Worm (Caenorhabditis elegans) whole organism, early embryonic: ENCODE measurements around the gene blos-7.
"Not testable (repeated sequence)": the region's sequence is repeated elsewhere in the genome, so short reads cannot be mapped to it uniquely, and the experiment has no call there.

ENCODE experiments used
- B0310.2 ChIP-seq: sonication (generic microtip); optimal IDR thresholded peaks from 2 replicates; lab custom pipeline; 2016; ENCODE audit warnings: mild to moderate bottlenecking, missing genetic modification characterization, missing compliant biosample characterization
- F13C5.2 ChIP-seq: sonication (generic microtip); optimal IDR thresholded peaks from 2 replicates; lab custom pipeline; 2017; ENCODE audit warnings: mild to moderate bottlenecking, missing genetic modification characterization, inconsistent platforms, missing compliant biosample characterization
- aly-1 ChIP-seq: sonication (generic microtip); optimal IDR thresholded peaks from 2 replicates; lab custom pipeline; 2016; ENCODE audit warnings: missing genetic modification characterization, missing compliant biosample characterization
- ama-1 ChIP-seq: fragments of 150-350 bp; optimal IDR thresholded peaks from 2 replicates; lab custom pipeline; 2014
- ceh-13 ChIP-seq: fragments of 200-800 bp; sonication (Bioruptor generic); optimal IDR thresholded peaks from 2 replicates; lab custom pipeline; 2018; ENCODE audit warnings: mild to moderate bottlenecking, missing genetic modification characterization, missing compliant biosample characterization
- ceh-36 ChIP-seq: sonication (generic microtip); optimal IDR thresholded peaks from 2 replicates; lab custom pipeline; 2016; ENCODE audit warnings: missing genetic modification characterization, inconsistent platforms, missing compliant biosample characterization
- ets-7 ChIP-seq: sonication (generic microtip); optimal IDR thresholded peaks from 2 replicates; lab custom pipeline; 2016; ENCODE audit warnings: missing genotype, missing genetic modification characterization, missing compliant biosample characterization
- flt-1 ChIP-seq: fragments of 200-800 bp; sonication (Bioruptor generic); IDR thresholded peaks from 2 replicates; pipeline ENCODE4 v1.3.6; 2022; ENCODE audit warnings: missing genetic modification characterization, missing compliant biosample characterization
- hmbx-1 ChIP-seq: sonication (generic microtip); optimal IDR thresholded peaks from 2 replicates; lab custom pipeline; 2016; ENCODE audit warnings: mild to moderate bottlenecking, missing genetic modification characterization, missing compliant biosample characterization
- hmg-4 ChIP-seq: fragments of 200-800 bp; sonication (Bioruptor generic); optimal IDR thresholded peaks from 2 replicates; lab custom pipeline; 2018; ENCODE audit warnings: mild to moderate bottlenecking, missing genetic modification characterization, missing compliant biosample characterization
- hnd-1 ChIP-seq: sonication (generic microtip); optimal IDR thresholded peaks from 2 replicates; lab custom pipeline; 2016; ENCODE audit warnings: missing genetic modification characterization, missing compliant biosample characterization
- pes-1 ChIP-seq: fragments of 200-800 bp; sonication (Bioruptor generic); IDR thresholded peaks from 2 replicates; pipeline ENCODE4 v1.3.6; 2022; ENCODE audit warnings: missing genetic modification reagents, missing genetic modification characterization, missing compliant biosample characterization
- scrt-1 ChIP-seq: fragments of 200-800 bp; sonication (Bioruptor generic); IDR thresholded peaks from 2 replicates; pipeline ENCODE4 v1.3.6; 2022; ENCODE audit warnings: missing genetic modification characterization, missing compliant biosample characterization
- sea-1 ChIP-seq: fragments of 200-800 bp; sonication (Bioruptor generic); conservative IDR thresholded peaks from 2 replicates; pipeline ENCODE4 v1.3.6; 2022; ENCODE audit warnings: missing genetic modification characterization, missing compliant biosample characterization
- tbx-11 ChIP-seq: fragments of 200-800 bp; sonication (Bioruptor generic); IDR thresholded peaks from 2 replicates; pipeline ENCODE4 v1.3.6; 2022; ENCODE audit warnings: missing genetic modification characterization, missing compliant biosample characterization
- tbx-37 ChIP-seq: fragments of 200-800 bp; sonication (Bioruptor generic); conservative IDR thresholded peaks from 2 replicates; pipeline ENCODE4 v1.3.6; 2022; ENCODE audit warnings: missing genetic modification reagents, missing genetic modification characterization, missing compliant biosample characterization
- tra-4 ChIP-seq: sonication (generic microtip); optimal IDR thresholded peaks from 2 replicates; lab custom pipeline; 2017; ENCODE audit warnings: missing genetic modification characterization, missing compliant biosample characterization

Gene blos-7

ce11 chrIV:3582806-3583205 lies at the start of gene blos-7:
Gene blos-7 (minus strand): TSS chrIV:3582906.
- not testable (repeated sequence) for TF ChIP-seq tbx-37 (GFP tag; lab: Robert Waterston, UW); hnd-1 (tag; lab: Kevin White, UChicago); flt-1 (GFP tag; lab: Robert Waterston, UW)

- TF ChIP-seq hnd-1 (tag; lab: Kevin White, UChicago) = no peak
- no peak for TF ChIP-seq hmg-4 (GFP tag; lab: Kevin White, UChicago)
- no peak for TF ChIP-seq pes-1 (GFP tag; lab: Robert Waterston, UW)
- TF ChIP-seq flt-1 (GFP tag; lab: Robert Waterston, UW) = no peak
These were observed 49.8 kb upstream of the blos-7 start for ce11 chrIV:3632475-3632874.

ce11 chrIV:3628896-3629641 lies 46.4 kb upstream of the blos-7 start:
- TF ChIP-seq aly-1 (tag; lab: Kevin White, UChicago) = no peak
- no peak for TF ChIP-seq flt-1 (GFP tag; lab: Robert Waterston, UW)
- no peak for TF ChIP-seq pes-1 (GFP tag; lab: Robert Waterston, UW)
- no peak for TF ChIP-seq hmg-4 (GFP tag; lab: Kevin White, UChicago)
- TF ChIP-seq ama-1 (lab: Kevin White, UChicago) = no peak
- no peak for TF ChIP-seq ets-7 (tag; lab: Kevin White, UChicago)
- TF ChIP-seq hmbx-1 (tag; lab: Kevin White, UChicago) = no peak
- TF ChIP-seq tbx-11 (GFP tag; lab: Robert Waterston, UW) = no peak
- TF ChIP-seq tra-4 = no peak

ce11 chrIV:3626447-3626846 lies 43.7 kb upstream of the blos-7 start:
- TF ChIP-seq pes-1 (GFP tag; lab: Robert Waterston, UW) (no peak), ceh-13 (GFP tag; lab: Kevin White, UChicago) (no peak), ama-1 (lab: Kevin White, UChicago) (no peak), sea-1 (GFP tag; lab: Robert Waterston, UW) (no peak), tra-4 (no peak), hmg-4 (GFP tag; lab: Kevin White, UChicago) (no peak), tbx-37 (GFP tag; lab: Robert Waterston, UW) (no peak), flt-1 (GFP tag; lab: Robert Waterston, UW) (no peak), hmbx-1 (tag; lab: Kevin White, UChicago) (no peak), scrt-1 (no peak)

- no peak for TF ChIP-seq hnd-1 (tag; lab: Kevin White, UChicago)
- no peak for TF ChIP-seq flt-1 (GFP tag; lab: Robert Waterston, UW)
- no peak for TF ChIP-seq tra-4
- no peak for TF ChIP-seq pes-1 (GFP tag; lab: Robert Waterston, UW)
- no peak for TF ChIP-seq ama-1 (lab: Kevin White, UChicago)
These were observed 41.9 kb upstream of the blos-7 start, which contains the start of the genes cha-1 and unc-17 for ce11 chrIV:3624597-3624996. Gene cha-1 (minus strand): TSS chrIV:3624697. Gene unc-17 (minus strand): TSS chrIV:3624699.

ce11 chrIV:3621805-3622355 lies 39.2 kb upstream of the blos-7 start:
- TF ChIP-seq aly-1 (tag; lab: Kevin White, UChicago) (no peak), hnd-1 (tag; lab: Kevin White, UChicago) (no peak), tbx-11 (GFP tag; lab: Robert Waterston, UW) (no peak), ets-7 (tag; lab: Kevin White, UChicago) (no peak), B0310.2 (tag; lab: Kevin White, UChicago) (no peak), F13C5.2 (tag; lab: Kevin White, UChicago) (no peak), ceh-13 (GFP tag; lab: Kevin White, UChicago) (no peak), hmbx-1 (tag; lab: Kevin White, UChicago) (no peak), flt-1 (GFP tag; lab: Robert Waterston, UW) (no peak)

ce11 chrIV:3618719-3619118 lies 36.0 kb upstream of the blos-7 start:
- no peak for TF ChIP-seq tbx-37 (GFP tag; lab: Robert Waterston, UW)
- TF ChIP-seq hmg-4 (GFP tag; lab: Kevin White, UChicago) = no peak
- no peak for TF ChIP-seq ama-1 (lab: Kevin White, UChicago)
- no peak for TF ChIP-seq sea-1 (GFP tag; lab: Robert Waterston, UW)
- TF ChIP-seq flt-1 (GFP tag; lab: Robert Waterston, UW) = no peak
- TF ChIP-seq ceh-13 (GFP tag; lab: Kevin White, UChicago) = no peak
- no peak for TF ChIP-seq ets-7 (tag; lab: Kevin White, UChicago)
- TF ChIP-seq hmbx-1 (tag; lab: Kevin White, UChicago) = no peak
- TF ChIP-seq pes-1 (GFP tag; lab: Robert Waterston, UW) = no peak
- TF ChIP-seq tbx-11 (GFP tag; lab: Robert Waterston, UW) = no peak
- TF ChIP-seq tra-4 = no peak
- no peak for TF ChIP-seq ceh-36
- TF ChIP-seq B0310.2 (tag; lab: Kevin White, UChicago) = no peak
- no peak for TF ChIP-seq F13C5.2 (tag; lab: Kevin White, UChicago)
- no peak for TF ChIP-seq hnd-1 (tag; lab: Kevin White, UChicago)
